Worm (Caenorhabditis elegans): ENCODE measurements around the gene ceh-89.

ce11 chrX:14161684-14162347 lies 20.1 kb downstream of the ceh-89 start, which contains the start of gene lgc-25:
- TF ChIP-seq lin-35 (GFP tag; optimal IDR thresholded peaks at IDR 0.05) = peak in 1 of 2 experiments; percentile 49
- no peak for TF ChIP-seq nhr-237 (tag; optimal IDR thresholded peaks at IDR 0.05)
- TF ChIP-seq fkh-10 (GFP tag; optimal IDR thresholded peaks at IDR 0.05) = no peak
- no peak for TF ChIP-seq nhr-11 (tag; optimal IDR thresholded peaks at IDR 0.05)
- TF ChIP-seq aly-2 (tag; optimal IDR thresholded peaks at IDR 0.05) = no peak
- TF ChIP-seq pqm-1 (tag; optimal IDR thresholded peaks at IDR 0.05) = no peak
- TF ChIP-seq nhr-90 (tag; optimal IDR thresholded peaks at IDR 0.05; ENCODE audit: poor library complexity) = peak; percentile 72
